Worm (Caenorhabditis elegans) whole organism, early embryonic: Measurements from ENCODE around the gene srz-6.

ENCODE experiments used
- B0310.2 ChIP-seq: sonication (generic microtip); optimal IDR thresholded peaks from 2 replicates; lab custom pipeline; 2016; ENCODE audit warnings: mild to moderate bottlenecking, missing genetic modification characterization, missing compliant biosample characterization
- ets-7 ChIP-seq: sonication (generic microtip); optimal IDR thresholded peaks from 2 replicates; lab custom pipeline; 2016; ENCODE audit warnings: missing genotype, missing genetic modification characterization, missing compliant biosample characterization
- hmbx-1 ChIP-seq: sonication (generic microtip); optimal IDR thresholded peaks from 2 replicates; lab custom pipeline; 2016; ENCODE audit warnings: mild to moderate bottlenecking, missing genetic modification characterization, missing compliant biosample characterization

- TF ChIP-seq B0310.2 (tag; lab: Kevin White, UChicago) (no peak), ets-7 (tag; lab: Kevin White, UChicago) (no peak), hmbx-1 (tag; lab: Kevin White, UChicago) (no peak)
These were observed 16.6 kb downstream of the srz-6 start, which contains the start of gene srh-67 for ce11 chrII:12508650-12509049.
